Fruit fly (Drosophila melanogaster): Measurements from ENCODE around the gene Sf3b2.

DNA sequence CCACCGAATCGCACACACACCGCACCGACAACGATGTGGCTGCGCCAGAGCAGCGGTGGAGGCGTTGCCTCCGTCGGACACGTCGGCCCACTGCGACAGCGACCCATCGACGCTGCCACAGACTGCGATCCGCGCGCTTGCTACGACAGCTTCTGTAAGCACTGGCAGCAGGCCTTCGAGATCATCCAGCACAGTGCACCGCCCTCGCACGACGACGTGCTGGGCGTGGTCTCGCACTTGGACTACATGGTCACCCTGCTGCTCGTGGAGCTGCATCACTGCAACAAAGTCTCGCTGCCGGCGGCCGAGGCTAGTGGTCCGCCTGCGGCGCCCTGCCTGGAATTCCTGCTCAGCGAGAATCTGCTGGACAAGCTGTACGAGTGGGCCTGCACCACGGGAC lies 35.3 kb downstream of the Sf3b2 start:
- TF ChIP-seq ttk (optimal IDR thresholded peaks at IDR 0.05) (no peak), Myc (optimal IDR thresholded peaks at IDR 0.05) (no peak), h (optimal IDR thresholded peaks at IDR 0.05) (no peak), psq (optimal IDR thresholded peaks at IDR 0.05) (no peak)

Measured in Kc167 (cell line).